Worm (Caenorhabditis elegans) whole organism, L1 larva: Measurements from ENCODE around the gene C29F9.9.
"Not testable (repeated sequence)": the region's sequence is repeated elsewhere in the genome, so short reads cannot be mapped to it uniquely, and the experiment has no call there.

Experiments used
- C34B4.2 ChIP-seq: sonication (generic microtip); optimal IDR thresholded peaks from 2 replicates; lab custom pipeline; 2017; ENCODE audit warnings: mild to moderate bottlenecking, missing genetic modification characterization, missing compliant biosample characterization
- ceh-88 ChIP-seq: fragments of 200-800 bp; sonication (Bioruptor generic); IDR thresholded peaks from 2 replicates; pipeline ENCODE4 v1.3.6; 2022; ENCODE audit warnings: missing genetic modification characterization, missing compliant biosample characterization
- efl-1 ChIP-seq, 4 experiments: fragments of 150-350 bp; optimal IDR thresholded peaks in 3 of 4; peaks in 1 of 4; 1 replicate in 1 of 4; 2 replicates in 3 of 4; lab custom pipeline; 2014; ENCODE audit warnings: missing biosample characterization in 2 of 4, missing genetic modification characterization in 2 of 4, missing genetic modification reagents in 2 of 4
- efl-3 ChIP-seq: fragments of 200-800 bp; sonication (Bioruptor generic); optimal IDR thresholded peaks from 2 replicates; lab custom pipeline; 2018; ENCODE audit warnings: mild to moderate bottlenecking, missing genetic modification characterization, missing compliant biosample characterization
- egl-13 ChIP-seq: sonication (generic microtip); optimal IDR thresholded peaks from 2 replicates; lab custom pipeline; 2016; ENCODE audit warnings: missing genotype, missing genetic modification reagents, missing genetic modification characterization, missing compliant biosample characterization
- elt-2 ChIP-seq: sonication (generic microtip); optimal IDR thresholded peaks from 2 replicates; lab custom pipeline; 2016; ENCODE audit warnings: missing genetic modification characterization, mild to moderate bottlenecking, inconsistent platforms, missing compliant biosample characterization, missing genetic modification reagents
- fkh-4 ChIP-seq: sonication (generic microtip); optimal IDR thresholded peaks from 2 replicates; lab custom pipeline; 2016; ENCODE audit warnings: missing compliant biosample characterization, missing genetic modification characterization, borderline replicate concordance
- jun-1 ChIP-seq: fragments of 150-350 bp; optimal IDR thresholded peaks from 2 replicates; lab custom pipeline; 2014; ENCODE audit warnings: missing biosample characterization, missing genetic modification reagents, missing genetic modification characterization
- lin-15B ChIP-seq: fragments of 150-350 bp; sonication (generic microtip); optimal IDR thresholded peaks from 3 replicates; lab custom pipeline; 2014; ENCODE audit warnings: missing biosample characterization, missing genetic modification characterization
- lin-35 ChIP-seq, 2 experiments: fragments of 150-350 bp; optimal IDR thresholded peaks; 2 replicates each; lab custom pipeline; 2014; ENCODE audit warnings: missing biosample characterization in 2 of 2, missing genetic modification characterization in 2 of 2, missing genetic modification reagents in 2 of 2
- mef-2 ChIP-seq: fragments of 150-350 bp; optimal IDR thresholded peaks from 2 replicates; lab custom pipeline; 2014; ENCODE audit warnings: missing biosample characterization, missing genetic modification characterization
- nhr-11 ChIP-seq: fragments of 150-350 bp; optimal IDR thresholded peaks from 2 replicates; lab custom pipeline; 2014; ENCODE audit warnings: missing biosample characterization, missing genetic modification characterization
- nhr-237 ChIP-seq: fragments of 150-350 bp; optimal IDR thresholded peaks from 2 replicates; lab custom pipeline; 2014; ENCODE audit warnings: missing biosample characterization, missing genetic modification characterization
- nhr-76 ChIP-seq: sonication (generic microtip); optimal IDR thresholded peaks from 2 replicates; lab custom pipeline; 2017; ENCODE audit warnings: missing biosample characterization, missing genetic modification characterization
- nhr-77 ChIP-seq: fragments of 150-350 bp; optimal IDR thresholded peaks from 2 replicates; lab custom pipeline; 2014; ENCODE audit warnings: missing biosample characterization, missing genetic modification characterization
- nhr-90 ChIP-seq: sonication (generic microtip); optimal IDR thresholded peaks from 2 replicates; lab custom pipeline; 2016; ENCODE audit warnings: mild to moderate bottlenecking, missing genetic modification characterization, missing compliant biosample characterization; ENCODE audit not compliant: poor library complexity
- pag-3 ChIP-seq: sonication (generic microtip); optimal IDR thresholded peaks from 2 replicates; lab custom pipeline; 2017; ENCODE audit warnings: missing genetic modification characterization, mild to moderate bottlenecking, missing compliant biosample characterization, antibody characterized with exemption, borderline replicate concordance; ENCODE audit not compliant: insufficient read depth
- pqm-1 ChIP-seq: sonication (generic microtip); optimal IDR thresholded peaks from 3 replicates; lab custom pipeline; 2017; ENCODE audit warnings: missing biosample characterization, missing genetic modification characterization
- rnt-1 ChIP-seq: sonication (generic microtip); optimal IDR thresholded peaks from 2 replicates; lab custom pipeline; 2016; ENCODE audit warnings: mild to moderate bottlenecking, missing genetic modification characterization, moderate library complexity, missing compliant biosample characterization
- skn-1 ChIP-seq: fragments of 150-350 bp; optimal IDR thresholded peaks from 2 replicates; lab custom pipeline; 2014; ENCODE audit warnings: missing biosample characterization, missing genetic modification characterization
- snpc-4 ChIP-seq: fragments of 150-350 bp; optimal IDR thresholded peaks from 2 replicates; lab custom pipeline; 2014; ENCODE audit warnings: missing biosample characterization, missing genetic modification characterization
- tbx-2 ChIP-seq: sonication (generic microtip); optimal IDR thresholded peaks from 2 replicates; lab custom pipeline; 2016; ENCODE audit warnings: missing genetic modification characterization, missing compliant biosample characterization
- unc-130 ChIP-seq: fragments of 150-350 bp; optimal IDR thresholded peaks from 2 replicates; lab custom pipeline; 2017; ENCODE audit warnings: missing biosample characterization, missing genetic modification characterization, inconsistent platforms
- ztf-11 ChIP-seq, 2 experiments: sonication (generic microtip); optimal IDR thresholded peaks; 2 replicates each; lab custom pipeline; 2016 to 2017; ENCODE audit warnings: missing genetic modification characterization in 2 of 2, missing biosample characterization in 1 of 2, missing compliant biosample characterization in 1 of 2
- ztf-4 ChIP-seq: fragments of 150-350 bp; optimal IDR thresholded peaks from 2 replicates; lab custom pipeline; 2014; ENCODE audit warnings: missing biosample characterization, missing genetic modification characterization

The C29F9.9 gene

DNA sequence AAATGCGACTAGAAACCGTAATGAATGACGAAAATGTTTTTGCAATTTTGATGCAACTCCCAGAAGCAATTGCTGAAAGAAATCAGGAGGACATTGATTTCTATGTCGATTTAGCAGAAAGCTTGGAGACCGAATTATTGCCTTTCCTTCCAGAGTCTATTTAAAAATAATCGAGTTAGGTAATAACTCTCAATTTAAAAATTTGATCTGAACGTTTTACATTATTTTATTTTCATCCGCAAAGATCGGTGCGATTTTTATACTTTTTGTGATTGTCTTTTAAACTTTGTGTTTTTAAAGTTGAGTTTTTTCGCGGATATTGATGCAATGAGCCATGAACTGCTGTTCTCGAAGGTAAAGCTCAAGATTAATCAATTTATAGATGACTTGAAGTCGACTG is 25.8 kb upstream of the C29F9.9 start, which contains the start of gene pals-23:
TSS of gene pals-23 (plus strand) at position 301 of the 400 bp plus-strand sequence.
- TF ChIP-seq pqm-1 (tag; lab: Kevin White, UChicago) (no peak), ztf-11 (tag; optimal IDR thresholded peaks at IDR 0.05; lab: Kevin White, UChicago) (no peak), nhr-77 (no peak), lin-35 (GFP tag; optimal IDR thresholded peaks at IDR 0.05; lab: Kevin White, UChicago) (no peak), mef-2 (tag; lab: Kevin White, UChicago) (no peak), rnt-1 (no peak)

DNA sequence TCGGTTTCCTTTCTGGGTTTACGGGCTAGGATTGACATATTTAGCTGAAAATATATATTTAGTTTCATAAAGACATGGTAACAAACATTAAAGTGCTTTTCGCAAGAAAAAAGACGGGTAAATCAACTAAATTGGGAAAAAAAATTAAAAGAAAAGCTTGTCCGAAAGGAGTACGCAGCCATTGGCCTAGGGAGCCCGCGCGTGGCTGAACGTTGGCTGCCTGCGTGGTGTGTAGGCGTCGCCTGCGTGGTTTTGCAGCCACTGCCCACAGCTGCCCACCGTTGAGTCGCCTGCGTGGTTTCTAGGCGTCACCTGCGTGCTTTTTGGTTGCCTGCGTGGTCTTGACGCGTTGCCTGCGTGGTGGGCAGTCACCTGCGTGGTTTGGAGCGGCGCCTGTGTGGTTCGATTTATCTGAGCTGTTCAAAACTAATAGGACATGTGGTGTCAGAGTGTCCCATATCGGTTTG is 23.3 kb upstream of the C29F9.9 start, which contains the start of gene C29F9.12:
TSS of gene C29F9.12 (minus strand) at position 51 of the 467 bp plus-strand sequence.
- TF ChIP-seq egl-13, mef-2, nhr-76 (tag; lab: Kevin White, UChicago): not testable (repeated sequence)

DNA sequence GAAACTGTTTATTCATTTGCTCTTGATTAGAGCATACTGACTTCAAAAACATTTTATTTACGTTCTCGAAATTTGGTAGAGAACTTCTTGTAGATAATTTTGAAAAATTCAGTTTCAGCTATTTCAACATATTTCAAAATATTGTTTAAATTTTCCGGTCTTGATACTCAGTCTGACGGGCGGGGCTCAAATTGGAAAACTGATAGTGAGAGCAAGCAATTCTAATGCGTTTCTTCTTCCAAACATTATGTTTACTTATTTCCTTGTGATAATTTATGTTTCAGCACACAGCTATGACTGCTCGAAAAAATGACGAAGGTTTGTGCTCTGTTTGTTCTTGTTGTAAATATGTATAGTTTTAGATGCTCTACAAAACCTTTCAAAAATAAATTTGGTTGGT is 21.5 kb upstream of the C29F9.9 start, which contains the start of gene pals-24:
TSS of gene pals-24 (plus strand) at position 237 of the 400 bp plus-strand sequence.
- TF ChIP-seq jun-1 (tag; lab: Kevin White, UChicago) (no peak), efl-1 (optimal IDR thresholded peaks at IDR 0.05; lab: Kevin White, UChicago) (no peak), efl-1 (GFP tag; optimal IDR thresholded peaks at IDR 0.05 in 1 of 2; lab: Kevin White, UChicago) (peak in 1 of 2 experiments; percentile 79), lin-35 (GFP tag; optimal IDR thresholded peaks at IDR 0.05; lab: Kevin White, UChicago) (peak in 1 of 2 experiments; percentile 14), elt-2 (tag; lab: Kevin White, UChicago) (peak; percentile 56)

DNA sequence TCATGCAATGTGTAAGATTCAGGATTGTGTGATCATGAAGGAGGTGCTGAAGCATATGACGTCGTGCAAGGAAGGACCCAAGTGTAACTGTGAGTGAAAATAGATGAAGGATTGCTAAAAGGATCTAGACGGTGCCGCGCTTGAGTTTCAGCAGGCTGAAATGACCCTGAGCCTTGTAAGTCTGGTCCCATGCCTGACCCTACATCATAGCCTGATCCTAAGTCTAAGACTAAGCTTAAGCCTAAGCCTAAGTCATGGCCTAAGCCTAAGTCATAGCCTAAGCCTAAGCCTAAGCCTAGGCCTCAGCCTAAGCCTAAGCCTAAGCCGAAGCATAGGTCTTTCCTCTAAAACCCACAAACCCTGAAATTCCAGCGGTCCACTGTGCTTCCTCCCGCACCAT is 19.1 kb upstream of the C29F9.9 start:
- TF ChIP-seq nhr-237 (tag; lab: Kevin White, UChicago) (no peak), unc-130 (tag; lab: Kevin White, UChicago) (no peak), skn-1 (no peak), tbx-2 (no peak), ztf-4 (no peak), nhr-76 (tag; lab: Kevin White, UChicago) (no peak), nhr-90 (tag; lab: Kevin White, UChicago) (no peak), pag-3 (tag; lab: Kevin White, UChicago) (no peak), pqm-1 (tag; lab: Kevin White, UChicago) (no peak), C34B4.2 (tag; lab: Kevin White, UChicago) (no peak), rnt-1 (no peak), fkh-4 (tag; lab: Kevin White, UChicago) (no peak)

DNA sequence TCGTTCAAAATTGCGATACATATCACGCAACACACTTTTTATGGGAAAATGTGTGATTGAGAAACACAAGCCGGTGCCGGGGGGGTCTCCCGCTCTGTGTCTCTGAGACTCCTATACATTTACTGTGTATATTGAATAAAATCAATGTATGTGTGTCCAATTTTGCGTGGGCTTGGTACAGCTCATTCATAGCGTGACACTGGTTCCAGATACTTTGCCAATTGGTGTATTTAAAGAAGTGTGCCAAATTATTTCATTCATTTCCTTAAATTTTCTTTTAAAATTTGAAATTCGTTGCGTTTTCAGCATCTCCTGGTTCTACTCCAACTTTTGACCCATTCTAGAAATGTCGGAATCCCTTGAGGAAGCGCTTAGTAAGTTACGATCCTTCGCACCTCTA is 18.5 kb upstream of the C29F9.9 start, which contains the start of gene C29F9.5:
TSS of gene C29F9.5 (plus strand) at position 301 of the 400 bp plus-strand sequence.
- no peak for TF ChIP-seq nhr-11
- TF ChIP-seq snpc-4 (tag; lab: Kevin White, UChicago): no peak

DNA sequence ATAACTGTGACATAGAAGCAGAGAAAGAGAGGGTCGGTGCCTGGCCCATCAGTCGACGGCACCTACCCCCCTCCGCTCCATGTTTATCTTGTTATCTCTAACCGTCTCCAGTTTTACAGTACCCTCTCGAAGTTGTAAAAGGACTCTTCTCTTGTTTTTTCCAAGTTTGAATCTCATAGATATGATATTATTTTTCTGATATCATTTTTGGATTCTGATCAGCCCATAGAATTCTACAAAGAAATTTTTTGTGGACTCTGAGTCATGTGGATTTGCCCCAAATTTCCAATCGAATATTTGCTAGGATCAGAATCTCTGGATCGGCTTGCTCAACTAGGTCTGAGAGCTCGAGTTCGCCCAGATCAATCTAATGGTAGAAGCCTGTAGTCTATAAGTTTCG is 15.9 kb upstream of the C29F9.9 start, which contains the start of gene C29F9.6:
TSS of gene C29F9.6 (plus strand) at position 301 of the 400 bp plus-strand sequence.
- TF ChIP-seq efl-1 (optimal IDR thresholded peaks at IDR 0.05; lab: Kevin White, UChicago) (no peak), efl-1 (GFP tag; optimal IDR thresholded peaks at IDR 0.05 in 1 of 2; lab: Kevin White, UChicago) (peak in 1 of 2 experiments; percentile 66), lin-15B (tag; lab: Kevin White, UChicago) (no peak)
- TF ChIP-seq, all 84 proteins: peak for 1

DNA sequence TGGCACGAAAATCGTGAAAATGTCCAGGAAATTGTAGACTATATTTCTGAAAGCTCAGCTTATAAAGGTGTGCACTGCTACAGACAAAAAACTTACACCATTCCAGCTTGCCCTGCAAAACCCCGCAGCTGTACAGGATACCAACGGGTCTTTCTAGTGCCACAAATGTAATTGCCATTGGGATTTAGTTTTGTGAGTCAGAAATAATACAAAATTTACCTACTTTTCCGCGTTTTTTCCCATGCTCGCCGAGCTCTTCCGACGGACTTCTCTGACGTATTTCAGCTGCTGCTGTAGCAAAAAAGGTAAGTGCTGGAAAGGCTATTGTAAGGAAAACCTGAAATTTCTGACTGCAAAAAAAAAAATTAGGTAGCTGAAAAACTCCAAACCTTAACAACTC is 1.7 kb downstream of the C29F9.9 start, which contains the start of gene C29F9.8:
TSS of gene C29F9.8 (minus strand) at position 101 of the 400 bp plus-strand sequence.
- TF ChIP-seq ceh-88 (GFP tag; lab: Robert Waterston, UW); efl-3 (GFP tag; lab: Kevin White, UChicago); jun-1 (tag; lab: Kevin White, UChicago): not testable (repeated sequence)
- TF ChIP-seq, all 84 proteins: peak for 0; not testable (repeated sequence) for 84
